Fruit fly (Drosophila melanogaster) whole organism, embryonic: ENCODE data around the gene CG31675.
A peak's percentile ranks its signal among the peaks of the same experiment; 100 is the strongest.

Experiments used
- Atf3 ChIP-seq: fragments of 200-800 bp; sonication (Bioruptor generic); optimal IDR thresholded peaks from 3 replicates; lab custom pipeline; 2016; ENCODE audit warnings: missing biosample characterization, missing genetic modification characterization
- Blimp-1 ChIP-seq: fragments of 200-800 bp; sonication (Bioruptor generic); optimal IDR thresholded peaks from 3 replicates; lab custom pipeline; 2018; ENCODE audit warnings: missing biosample characterization, missing genetic modification characterization, mild to moderate bottlenecking, moderate library complexity, missing genetic modification reagents
- CG10959 ChIP-seq: fragments of 200-800 bp; sonication (Bioruptor generic); IDR thresholded peaks from 2 replicates; pipeline ENCODE4 v1.3.6; 2022; ENCODE audit warnings: missing biosample characterization, missing genetic modification characterization
- CG11398 ChIP-seq: fragments of 200-800 bp; sonication (Bioruptor generic); optimal IDR thresholded peaks from 2 replicates; lab custom pipeline; 2016; ENCODE audit warnings: missing biosample characterization, missing genetic modification characterization
- CG11560 ChIP-seq: fragments of 200-800 bp; sonication (Bioruptor generic); IDR thresholded peaks from 3 replicates; pipeline ENCODE4 v1.3.6; 2022; ENCODE audit warnings: missing biosample characterization, missing genetic modification characterization
- CG12391 ChIP-seq: fragments of 200-800 bp; sonication (Bioruptor generic); optimal IDR thresholded peaks from 3 replicates; lab custom pipeline; 2018; ENCODE audit warnings: missing biosample characterization, mild to moderate bottlenecking, missing genetic modification characterization, moderate library complexity
- CG13123 ChIP-seq: fragments of 200-800 bp; sonication (Bioruptor generic); optimal IDR thresholded peaks from 2 replicates; lab custom pipeline; 2016; ENCODE audit warnings: missing biosample characterization, missing genetic modification characterization
- CG13624 ChIP-seq: fragments of 200-800 bp; sonication (Bioruptor generic); optimal IDR thresholded peaks from 2 replicates; lab custom pipeline; 2016; ENCODE audit warnings: missing biosample characterization, missing genetic modification characterization
- CG14710 ChIP-seq: fragments of 200-800 bp; sonication (Bioruptor generic); optimal IDR thresholded peaks from 3 replicates; lab custom pipeline; 2019; ENCODE audit warnings: missing biosample characterization, mild to moderate bottlenecking, missing genetic modification characterization, moderate library complexity
- CG14965 ChIP-seq: fragments of 200-800 bp; sonication (Bioruptor generic); optimal IDR thresholded peaks from 2 replicates; lab custom pipeline; 2016; ENCODE audit warnings: missing biosample characterization, missing genetic modification characterization, borderline replicate concordance
- CG1529 ChIP-seq: fragments of 200-800 bp; sonication (Bioruptor generic); optimal IDR thresholded peaks from 3 replicates; lab custom pipeline; 2018; ENCODE audit warnings: missing biosample characterization, missing genetic modification characterization
- CG15601 ChIP-seq: fragments of 200-800 bp; sonication (Bioruptor generic); optimal IDR thresholded peaks from 3 replicates; lab custom pipeline; 2019; ENCODE audit warnings: missing biosample characterization, mild to moderate bottlenecking, missing genetic modification characterization, moderate library complexity
- CG16813 ChIP-seq: fragments of 200-800 bp; sonication (Bioruptor generic); IDR thresholded peaks from 3 replicates; pipeline ENCODE4 v1.3.6; 2022; ENCODE audit warnings: missing biosample characterization, missing genetic modification characterization; ENCODE audit not compliant: partially characterized antibody
- CG17385 ChIP-seq: fragments of 200-800 bp; sonication (Bioruptor generic); optimal IDR thresholded peaks from 3 replicates; lab custom pipeline; 2018; ENCODE audit warnings: missing biosample characterization, mild to moderate bottlenecking, missing genetic modification characterization
- CG17912 ChIP-seq: fragments of 200-800 bp; sonication (Bioruptor generic); optimal IDR thresholded peaks from 2 replicates; lab custom pipeline; 2018; ENCODE audit warnings: missing biosample characterization, mild to moderate bottlenecking, missing genetic modification characterization
- CG2199 ChIP-seq: fragments of 200-800 bp; sonication (Bioruptor generic); IDR thresholded peaks from 3 replicates; pipeline ENCODE4 v1.3.6; 2022; ENCODE audit warnings: missing biosample characterization, missing genetic modification characterization
- CG2875 ChIP-seq: fragments of 200-800 bp; sonication (Bioruptor generic); optimal IDR thresholded peaks from 2 replicates; lab custom pipeline; 2017; ENCODE audit warnings: missing biosample characterization, mild to moderate bottlenecking, missing genetic modification characterization, missing genetic modification reagents
- CG30431 ChIP-seq: fragments of 200-800 bp; sonication (Bioruptor generic); optimal IDR thresholded peaks from 2 replicates; lab custom pipeline; 2017; ENCODE audit warnings: missing biosample characterization, missing genetic modification characterization
- CG3065 ChIP-seq: fragments of 200-800 bp; sonication (Bioruptor generic); optimal IDR thresholded peaks from 2 replicates; lab custom pipeline; 2016; ENCODE audit warnings: missing biosample characterization, missing genetic modification characterization
- CG6791 ChIP-seq: fragments of 200-800 bp; sonication (Bioruptor generic); IDR thresholded peaks from 3 replicates; pipeline ENCODE4 v1.3.6; 2022; ENCODE audit warnings: missing biosample characterization, missing genetic modification characterization; ENCODE audit not compliant: partially characterized antibody
- CG7928 ChIP-seq: fragments of 200-800 bp; sonication (Bioruptor generic); optimal IDR thresholded peaks from 2 replicates; lab custom pipeline; 2017; ENCODE audit warnings: missing biosample characterization, mild to moderate bottlenecking, missing genetic modification characterization
- CG8089 ChIP-seq: fragments of 200-800 bp; sonication (Bioruptor generic); optimal IDR thresholded peaks from 3 replicates; lab custom pipeline; 2016; ENCODE audit warnings: missing biosample characterization, missing genetic modification characterization
- CG8290 ChIP-seq, 3 experiments: fragments of 200-800 bp; sonication (Bioruptor generic); optimal IDR thresholded peaks; 2 replicates each; lab custom pipeline; 2016 to 2019; ENCODE audit warnings: missing biosample characterization in 3 of 3, missing genetic modification characterization in 3 of 3, mild to moderate bottlenecking in 2 of 3, moderate library complexity in 1 of 3
- CG9609 ChIP-seq: fragments of 200-800 bp; sonication (Bioruptor generic); optimal IDR thresholded peaks from 3 replicates; lab custom pipeline; 2016; ENCODE audit warnings: missing biosample characterization, missing genetic modification characterization
- CG9797 ChIP-seq: fragments of 200-800 bp; sonication (Bioruptor generic); optimal IDR thresholded peaks from 3 replicates; lab custom pipeline; 2018; ENCODE audit warnings: missing biosample characterization, mild to moderate bottlenecking, missing genetic modification characterization
- CTCF ChIP-seq: fragments of 200-800 bp; sonication (Bioruptor generic); optimal IDR thresholded peaks from 2 replicates; lab custom pipeline; 2017; ENCODE audit warnings: missing biosample characterization, mild to moderate bottlenecking, missing genetic modification characterization, moderate library complexity
- CoRest ChIP-seq: fragments of 200-800 bp; sonication (Bioruptor generic); optimal IDR thresholded peaks from 3 replicates; lab custom pipeline; 2018; ENCODE audit warnings: missing biosample characterization, mild to moderate bottlenecking, missing genetic modification characterization, moderate library complexity
- Dbx ChIP-seq: fragments of 200-800 bp; sonication (Bioruptor generic); IDR thresholded peaks from 3 replicates; pipeline ENCODE4 v1.3.6; 2022; ENCODE audit warnings: missing biosample characterization, missing genetic modification characterization
- Dip3 ChIP-seq: fragments of 200-800 bp; sonication (Bioruptor generic); optimal IDR thresholded peaks from 3 replicates; lab custom pipeline; 2016; ENCODE audit warnings: missing biosample characterization, missing genetic modification characterization
- Ets97D ChIP-seq: fragments of 200-800 bp; sonication (Bioruptor generic); optimal IDR thresholded peaks from 3 replicates; lab custom pipeline; 2016; ENCODE audit warnings: missing biosample characterization, missing genetic modification characterization
- Kr ChIP-seq: fragments of 200-800 bp; sonication (Bioruptor generic); optimal IDR thresholded peaks from 2 replicates; lab custom pipeline; 2017; ENCODE audit warnings: missing biosample characterization, mild to moderate bottlenecking, missing genetic modification characterization
- Med ChIP-seq: fragments of 200-800 bp; sonication (Bioruptor generic); peaks from one replicate; lab custom pipeline; 2016; ENCODE audit warnings: missing biosample characterization, missing genetic modification characterization, mild to moderate bottlenecking, inconsistent platforms, moderate library complexity
- NK7.1 ChIP-seq: fragments of 200-800 bp; sonication (Bioruptor generic); optimal IDR thresholded peaks from 3 replicates; lab custom pipeline; 2016; ENCODE audit warnings: missing biosample characterization, missing genetic modification characterization
- Rfx ChIP-seq: fragments of 200-800 bp; sonication (Bioruptor generic); IDR thresholded peaks from 2 replicates; pipeline ENCODE4 v1.3.6; 2022; ENCODE audit warnings: missing biosample characterization, missing genetic modification characterization
- Sry-δ ChIP-seq: fragments of 200-800 bp; sonication (Bioruptor generic); optimal IDR thresholded peaks from 2 replicates; lab custom pipeline; 2016; ENCODE audit warnings: missing biosample characterization, missing genetic modification characterization
- aop ChIP-seq: fragments of 200-800 bp; sonication (Bioruptor generic); IDR thresholded peaks from 2 replicates; pipeline ENCODE4 v1.3.6; 2022; ENCODE audit warnings: missing biosample characterization, missing genetic modification characterization
- btn ChIP-seq: fragments of 200-800 bp; sonication (Bioruptor generic); optimal IDR thresholded peaks from 2 replicates; lab custom pipeline; 2016; ENCODE audit warnings: missing biosample characterization, missing genetic modification characterization
- corto ChIP-seq: fragments of 200-800 bp; sonication (Bioruptor generic); optimal IDR thresholded peaks from 2 replicates; lab custom pipeline; 2016; ENCODE audit warnings: missing biosample characterization, mild to moderate bottlenecking, missing genetic modification characterization, moderate library complexity
- crol ChIP-seq: fragments of 200-800 bp; sonication (Bioruptor generic); IDR thresholded peaks from 2 replicates; pipeline ENCODE4 v1.3.6; 2022; ENCODE audit warnings: missing biosample characterization, missing genetic modification characterization
- crp ChIP-seq, 2 experiments: fragments of 200-800 bp; sonication (Bioruptor generic); optimal IDR thresholded peaks; 2 replicates in 1 of 2; 3 replicates in 1 of 2; lab custom pipeline; 2017; ENCODE audit warnings: missing biosample characterization in 2 of 2, missing genetic modification characterization in 2 of 2, mild to moderate bottlenecking in 1 of 2, moderate library complexity in 1 of 2
- gfzf ChIP-seq: fragments of 200-800 bp; sonication (Bioruptor generic); optimal IDR thresholded peaks from 2 replicates; lab custom pipeline; 2016; ENCODE audit warnings: missing biosample characterization, mild to moderate bottlenecking, missing genetic modification characterization, moderate library complexity
- kah ChIP-seq: fragments of 200-800 bp; sonication (Bioruptor generic); optimal IDR thresholded peaks from 2 replicates; lab custom pipeline; 2018; ENCODE audit warnings: missing biosample characterization, mild to moderate bottlenecking, missing genetic modification characterization
- pb ChIP-seq: fragments of 200-800 bp; sonication (Bioruptor generic); optimal IDR thresholded peaks from 3 replicates; lab custom pipeline; 2016; ENCODE audit warnings: missing biosample characterization, missing genetic modification characterization
- phol ChIP-seq: fragments of 200-800 bp; sonication (Bioruptor generic); optimal IDR thresholded peaks from 3 replicates; lab custom pipeline; 2018; ENCODE audit warnings: missing biosample characterization, mild to moderate bottlenecking, missing genetic modification characterization, moderate library complexity
- pita ChIP-seq: fragments of 200-800 bp; sonication (Bioruptor generic); optimal IDR thresholded peaks from 2 replicates; lab custom pipeline; 2017; ENCODE audit warnings: missing biosample characterization, mild to moderate bottlenecking, missing genetic modification characterization
- pum ChIP-seq: fragments of 200-800 bp; sonication (Bioruptor generic); optimal IDR thresholded peaks from 2 replicates; lab custom pipeline; 2016; ENCODE audit warnings: missing biosample characterization, missing genetic modification characterization
- repo ChIP-seq: fragments of 200-800 bp; sonication (Bioruptor generic); optimal IDR thresholded peaks from 2 replicates; lab custom pipeline; 2016; ENCODE audit warnings: missing biosample characterization, missing genetic modification characterization
- sr ChIP-seq: fragments of 200-800 bp; sonication (Bioruptor generic); IDR thresholded peaks from 3 replicates; pipeline ENCODE4 v1.3.6; 2022; ENCODE audit warnings: missing biosample characterization, missing genetic modification characterization
- stwl ChIP-seq: fragments of 200-800 bp; sonication (Bioruptor generic); optimal IDR thresholded peaks from 3 replicates; lab custom pipeline; 2018; ENCODE audit warnings: missing biosample characterization, mild to moderate bottlenecking, missing genetic modification characterization, moderate library complexity
- sug ChIP-seq: fragments of 200-800 bp; optimal IDR thresholded peaks from 2 replicates; lab custom pipeline; 2019; ENCODE audit warnings: missing biosample characterization, mild to moderate bottlenecking, missing genetic modification characterization, moderate library complexity
- trh ChIP-seq: fragments of 200-800 bp; sonication (Bioruptor generic); optimal IDR thresholded peaks from 2 replicates; lab custom pipeline; 2016; ENCODE audit warnings: missing biosample characterization, missing genetic modification characterization
- vvl ChIP-seq: fragments of 200-800 bp; sonication (Bioruptor generic); IDR thresholded peaks from 2 replicates; pipeline ENCODE4 v1.3.6; 2022; ENCODE audit warnings: missing biosample characterization, missing genetic modification characterization
- zfh2 ChIP-seq: fragments of 200-800 bp; sonication (Bioruptor generic); optimal IDR thresholded peaks from 2 replicates; lab custom pipeline; 2016; ENCODE audit warnings: missing biosample characterization, missing genetic modification characterization

CG31675 gene

dm6 chr2L:20835501-20835900, 32.1 kb upstream of the CG31675 start, which contains the start of gene Oseg5:
Gene Oseg5, minus strand, starts transcription at chr2L:20835840.
- TF ChIP-seq CG12391 (tag; lab: Kevin White, UChicago) (no peak), CG14710 (tag; lab: Kevin White, UChicago) (no peak), CG1529 (GFP tag; lab: Kevin White, UChicago) (no peak), CG16813 (GFP tag; lab: Robert Waterston, UW) (no peak), btn (GFP tag; lab: Kevin White, UChicago) (no peak), Atf3 (GFP tag; lab: Kevin White, UChicago) (no peak), pb (GFP tag; lab: Kevin White, UChicago) (no peak), stwl (peak; percentile 1), CG2875 (GFP tag; lab: Kevin White, UChicago) (no peak), CG9797 (GFP tag; lab: Kevin White, UChicago) (no peak), CG17912 (no peak), pum (GFP tag; lab: Kevin White, UChicago) (no peak), kah (GFP tag; lab: Kevin White, UChicago) (no peak), Ets97D (GFP tag; lab: Kevin White, UChicago) (peak; percentile 30), Kr (GFP tag; lab: Kevin White, UChicago) (no peak), CG15601 (tag; lab: Kevin White, UChicago) (peak; percentile 67), CTCF (peak; percentile 78), sug (tag; lab: Kevin White, UChicago) (peak; percentile 15), crp (GFP tag; optimal IDR thresholded peaks at IDR 0.05; lab: Kevin White, UChicago) (no peak), phol (peak; percentile 67), CG7928 (GFP tag; lab: Kevin White, UChicago) (no peak), Rfx (GFP tag; lab: Robert Waterston, UW) (peak; percentile 96), CG17385 (no peak), gfzf (GFP tag; lab: Kevin White, UChicago) (peak; percentile 47), Blimp-1 (GFP tag; lab: Kevin White, UChicago) (no peak), CG3065 (GFP tag; lab: Kevin White, UChicago) (no peak), pita (GFP tag; lab: Kevin White, UChicago) (peak; percentile 54), Med (GFP tag; lab: Kevin White, UChicago) (peak; percentile 18), CG13624 (GFP tag; lab: Kevin White, UChicago) (no peak), CG8290 (GFP tag; optimal IDR thresholded peaks at IDR 0.05; lab: Kevin White, UChicago) (no peak), CG8290 (tag; optimal IDR thresholded peaks at IDR 0.05; lab: Kevin White, UChicago) (no peak), CG2199 (GFP tag; lab: Robert Waterston, UW) (0 out of 3 replicates have a peak, but pooled peaks have one; percentile 51), Sry-δ (no peak), CG10959 (GFP tag; lab: Robert Waterston, UW) (no peak), NK7.1 (GFP tag; lab: Kevin White, UChicago) (no peak), vvl (GFP tag; lab: Robert Waterston, UW) (0 out of 2 replicates have a peak, but pooled peaks have one; percentile 20), CG6791 (GFP tag; lab: Robert Waterston, UW) (no peak), CG30431 (GFP tag; lab: Kevin White, UChicago) (no peak), CG13123 (GFP tag; lab: Kevin White, UChicago) (no peak), aop (GFP tag; lab: Robert Waterston, UW) (no peak)

dm6 chr2L:20837885-20838284, 29.7 kb upstream of the CG31675 start, which contains the start of gene Spn38F:
Gene Spn38F, minus strand, starts transcription at chr2L:20837985.
- TF ChIP-seq crol (GFP tag; lab: Robert Waterston, UW) (no peak), CG9609 (GFP tag; lab: Kevin White, UChicago) (no peak), zfh2 (GFP tag; lab: Kevin White, UChicago) (no peak), CG14965 (GFP tag; lab: Kevin White, UChicago) (no peak), sr (GFP tag; lab: Robert Waterston, UW) (no peak), repo (GFP tag; lab: Kevin White, UChicago) (no peak), CG8089 (no peak), trh (GFP tag; lab: Kevin White, UChicago) (no peak), Dbx (no peak), CoRest (tag; lab: Kevin White, UChicago) (no peak), CG11560 (tag; lab: Robert Waterston, UW) (no peak), CG11398 (GFP tag; lab: Kevin White, UChicago) (no peak), corto (no peak), Dip3 (no peak)
